Worm (Caenorhabditis elegans) whole organism, early embryonic: ENCODE results near the gene C28H8.5.

Experiments used
- B0310.2 ChIP-seq: sonication (generic microtip); optimal IDR thresholded peaks from 2 replicates; lab custom pipeline; 2016; ENCODE audit warnings: mild to moderate bottlenecking, missing genetic modification characterization, missing compliant biosample characterization
- F13C5.2 ChIP-seq: sonication (generic microtip); optimal IDR thresholded peaks from 2 replicates; lab custom pipeline; 2017; ENCODE audit warnings: mild to moderate bottlenecking, missing genetic modification characterization, inconsistent platforms, missing compliant biosample characterization
- aly-1 ChIP-seq: sonication (generic microtip); optimal IDR thresholded peaks from 2 replicates; lab custom pipeline; 2016; ENCODE audit warnings: missing genetic modification characterization, missing compliant biosample characterization
- ama-1 ChIP-seq: fragments of 150-350 bp; optimal IDR thresholded peaks from 2 replicates; lab custom pipeline; 2014
- ceh-13 ChIP-seq: fragments of 200-800 bp; sonication (Bioruptor generic); optimal IDR thresholded peaks from 2 replicates; lab custom pipeline; 2018; ENCODE audit warnings: mild to moderate bottlenecking, missing genetic modification characterization, missing compliant biosample characterization
- ceh-36 ChIP-seq: sonication (generic microtip); optimal IDR thresholded peaks from 2 replicates; lab custom pipeline; 2016; ENCODE audit warnings: missing genetic modification characterization, inconsistent platforms, missing compliant biosample characterization
- ets-7 ChIP-seq: sonication (generic microtip); optimal IDR thresholded peaks from 2 replicates; lab custom pipeline; 2016; ENCODE audit warnings: missing genotype, missing genetic modification characterization, missing compliant biosample characterization
- flt-1 ChIP-seq: fragments of 200-800 bp; sonication (Bioruptor generic); IDR thresholded peaks from 2 replicates; pipeline ENCODE4 v1.3.6; 2022; ENCODE audit warnings: missing genetic modification characterization, missing compliant biosample characterization
- hmbx-1 ChIP-seq: sonication (generic microtip); optimal IDR thresholded peaks from 2 replicates; lab custom pipeline; 2016; ENCODE audit warnings: mild to moderate bottlenecking, missing genetic modification characterization, missing compliant biosample characterization
- hmg-4 ChIP-seq: fragments of 200-800 bp; sonication (Bioruptor generic); optimal IDR thresholded peaks from 2 replicates; lab custom pipeline; 2018; ENCODE audit warnings: mild to moderate bottlenecking, missing genetic modification characterization, missing compliant biosample characterization
- hnd-1 ChIP-seq: sonication (generic microtip); optimal IDR thresholded peaks from 2 replicates; lab custom pipeline; 2016; ENCODE audit warnings: missing genetic modification characterization, missing compliant biosample characterization
- pes-1 ChIP-seq: fragments of 200-800 bp; sonication (Bioruptor generic); IDR thresholded peaks from 2 replicates; pipeline ENCODE4 v1.3.6; 2022; ENCODE audit warnings: missing genetic modification reagents, missing genetic modification characterization, missing compliant biosample characterization
- scrt-1 ChIP-seq: fragments of 200-800 bp; sonication (Bioruptor generic); IDR thresholded peaks from 2 replicates; pipeline ENCODE4 v1.3.6; 2022; ENCODE audit warnings: missing genetic modification characterization, missing compliant biosample characterization
- sea-1 ChIP-seq: fragments of 200-800 bp; sonication (Bioruptor generic); conservative IDR thresholded peaks from 2 replicates; pipeline ENCODE4 v1.3.6; 2022; ENCODE audit warnings: missing genetic modification characterization, missing compliant biosample characterization
- tbx-11 ChIP-seq: fragments of 200-800 bp; sonication (Bioruptor generic); IDR thresholded peaks from 2 replicates; pipeline ENCODE4 v1.3.6; 2022; ENCODE audit warnings: missing genetic modification characterization, missing compliant biosample characterization
- tbx-37 ChIP-seq: fragments of 200-800 bp; sonication (Bioruptor generic); conservative IDR thresholded peaks from 2 replicates; pipeline ENCODE4 v1.3.6; 2022; ENCODE audit warnings: missing genetic modification reagents, missing genetic modification characterization, missing compliant biosample characterization
- tra-4 ChIP-seq: sonication (generic microtip); optimal IDR thresholded peaks from 2 replicates; lab custom pipeline; 2017; ENCODE audit warnings: missing genetic modification characterization, missing compliant biosample characterization

The C28H8.5 gene

DNA sequence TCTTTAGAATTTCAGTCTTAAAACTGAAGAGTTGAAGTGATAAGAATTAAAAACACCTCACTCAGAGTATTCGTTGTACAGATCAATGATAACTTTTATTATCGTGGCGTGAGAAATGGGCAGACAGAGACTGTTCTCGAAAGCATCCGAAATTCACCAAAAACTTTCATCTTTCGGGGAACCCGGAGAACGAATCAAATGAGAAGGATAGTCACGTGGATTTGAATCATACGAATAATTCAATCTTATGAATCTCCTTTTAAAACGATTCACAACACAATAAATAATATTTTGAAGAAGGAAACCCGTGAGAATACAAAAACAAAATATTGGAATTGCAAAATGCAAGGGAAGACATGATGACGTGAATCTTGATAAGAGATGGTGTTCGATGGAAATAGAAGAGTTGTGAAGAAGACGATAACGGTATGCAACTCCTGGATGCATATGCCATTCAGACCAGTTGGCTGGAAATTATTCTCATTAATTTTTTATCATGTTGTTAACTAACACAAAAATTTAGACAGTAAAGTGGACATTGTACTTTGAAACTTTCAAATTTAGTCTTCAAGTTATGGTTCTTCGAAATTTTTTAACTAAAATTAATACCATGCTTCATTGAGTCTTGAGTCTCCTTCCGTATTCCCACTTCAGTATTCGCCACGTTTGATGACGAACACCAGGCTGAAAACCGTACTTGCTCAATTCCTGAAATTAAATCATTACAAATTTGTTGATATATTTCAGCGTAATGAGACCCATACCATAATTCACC lies 7.1 kb upstream of the C28H8.5 start:
- TF ChIP-seq hmg-4 (GFP tag; lab: Kevin White, UChicago) (no peak), sea-1 (GFP tag; lab: Robert Waterston, UW) (no peak), ama-1 (lab: Kevin White, UChicago) (no peak), B0310.2 (tag; lab: Kevin White, UChicago) (no peak)

DNA sequence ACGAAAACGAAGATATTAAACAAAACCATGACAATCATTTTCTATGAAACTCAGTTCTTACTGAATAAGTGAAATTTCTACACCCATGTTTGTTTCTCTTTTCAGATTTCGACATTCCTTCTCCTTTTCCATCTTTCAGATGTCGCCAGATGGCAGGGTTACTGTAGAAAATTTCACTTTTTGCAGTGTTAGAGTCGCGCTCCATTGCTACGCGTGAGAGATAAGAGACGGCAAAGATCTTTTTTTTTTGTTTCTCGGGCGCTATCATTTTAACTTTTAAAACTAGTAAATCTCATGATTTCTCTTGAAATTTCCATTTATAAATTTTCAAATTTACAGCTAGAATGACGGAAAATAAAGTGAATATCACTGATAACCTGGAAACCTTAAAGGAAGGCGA lies 5.9 kb upstream of the C28H8.5 start, which contains the start of the genes mig-21 and F01F1.2:
mig-21 (minus strand) TSS at position 166 of the 400 bp plus-strand sequence.
F01F1.2 (plus strand) TSS at position 340 of the 400 bp plus-strand sequence.
- no peak for TF ChIP-seq ceh-36 (tag; lab: Kevin White, UChicago)
- no peak for TF ChIP-seq ama-1 (lab: Kevin White, UChicago)
- TF ChIP-seq F13C5.2 (tag; lab: Kevin White, UChicago): no peak
- TF ChIP-seq hnd-1 (tag; lab: Kevin White, UChicago): no peak
- no peak for TF ChIP-seq tbx-37
- no peak for TF ChIP-seq hmbx-1 (tag; lab: Kevin White, UChicago)
- no peak for TF ChIP-seq scrt-1 (GFP tag; lab: Robert Waterston, UW)
- no peak for TF ChIP-seq B0310.2 (tag; lab: Kevin White, UChicago)
- no peak for TF ChIP-seq ets-7 (tag; lab: Kevin White, UChicago)
- no peak for TF ChIP-seq hmg-4 (GFP tag; lab: Kevin White, UChicago)
- no peak for TF ChIP-seq pes-1 (GFP tag; lab: Robert Waterston, UW)
- TF ChIP-seq sea-1 (GFP tag; lab: Robert Waterston, UW): no peak
- no peak for TF ChIP-seq tra-4 (tag; lab: Kevin White, UChicago)
- TF ChIP-seq aly-1 (tag; lab: Kevin White, UChicago): no peak
- no peak for TF ChIP-seq tbx-11 (GFP tag; lab: Robert Waterston, UW)
- no peak for TF ChIP-seq ceh-13 (GFP tag; lab: Kevin White, UChicago)
- no peak for TF ChIP-seq flt-1 (GFP tag; lab: Robert Waterston, UW)

DNA sequence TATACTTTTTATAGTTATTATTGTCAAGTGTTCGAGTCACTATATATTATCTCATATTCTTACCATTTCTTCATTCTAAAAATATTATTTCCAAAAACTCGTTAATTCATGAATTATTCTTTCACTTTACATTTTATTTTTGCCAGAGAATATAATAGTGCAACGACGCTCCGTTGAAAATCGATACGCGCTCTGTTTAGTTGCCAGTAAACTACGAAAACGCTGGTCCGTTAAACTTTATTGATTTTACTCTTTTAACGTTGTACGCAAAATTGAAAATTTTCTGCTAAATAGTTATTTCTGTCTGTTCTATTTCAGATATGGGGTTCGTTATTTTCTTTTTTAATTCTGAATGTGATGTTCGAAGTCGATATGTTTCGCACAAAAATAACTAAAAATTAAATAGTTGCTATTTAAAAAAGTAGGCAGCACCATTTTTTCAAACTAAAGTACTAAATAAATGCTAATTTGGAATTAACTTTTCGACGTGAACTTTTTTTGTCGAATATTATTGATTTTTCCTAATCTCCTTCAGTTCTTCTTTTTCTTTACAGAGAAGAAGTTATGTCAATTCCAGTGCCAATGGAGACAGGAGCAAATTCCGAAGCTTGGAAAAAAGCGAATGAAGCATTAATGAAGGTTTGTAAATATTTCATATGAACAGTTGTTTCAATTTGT lies 4.7 kb upstream of the C28H8.5 start, which contains the start of gene hpo-10:
hpo-10 (plus strand) TSS at position 199 of the 678 bp plus-strand sequence.
- TF ChIP-seq hmbx-1 (tag; lab: Kevin White, UChicago) (no peak), flt-1 (GFP tag; lab: Robert Waterston, UW) (no peak)

DNA sequence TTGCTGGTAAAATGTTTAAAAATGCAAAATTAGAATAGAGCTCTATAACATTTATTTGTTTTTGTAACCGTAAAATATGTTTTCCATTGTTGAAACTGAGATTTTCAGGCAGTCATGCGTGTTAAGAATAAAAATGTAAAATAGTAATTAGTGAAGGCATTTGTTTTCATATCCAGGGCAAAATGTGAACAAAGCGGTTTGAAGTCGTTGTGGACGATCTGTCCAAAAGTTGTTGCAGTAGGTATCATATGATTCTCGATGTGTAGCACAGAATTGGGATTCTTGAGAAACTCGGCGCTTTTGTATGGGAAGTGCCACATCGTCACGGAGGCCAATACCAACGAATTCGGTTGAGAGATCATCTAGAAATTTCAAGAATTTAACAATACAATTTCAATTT lies 1.8 kb upstream of the C28H8.5 start:
- TF ChIP-seq B0310.2 (tag; lab: Kevin White, UChicago) (no peak), ama-1 (lab: Kevin White, UChicago) (peak; percentile 14)

DNA sequence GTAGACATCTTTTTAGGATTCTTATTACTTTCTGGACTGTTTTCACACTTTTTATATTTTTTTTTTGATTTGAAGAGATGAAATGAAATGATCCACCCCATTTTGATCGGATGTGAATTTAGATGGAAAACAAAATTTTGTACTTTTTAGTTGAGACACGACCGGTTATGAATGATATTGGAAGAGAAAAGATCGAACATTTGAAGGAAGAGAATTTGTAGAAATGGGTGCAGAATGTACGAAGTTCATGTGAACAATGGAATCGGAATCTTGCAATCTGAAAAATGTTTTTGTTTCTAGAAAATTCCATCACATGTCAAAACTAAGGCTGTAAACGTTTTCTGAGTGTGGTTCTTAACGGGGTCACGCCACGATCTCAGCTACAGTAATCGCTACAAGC lies 1.3 kb upstream of the C28H8.5 start, which contains the start of gene F01F1.14:
F01F1.14 (minus strand) TSS at position 101 of the 400 bp plus-strand sequence.
- TF ChIP-seq tra-4 (tag; lab: Kevin White, UChicago): no peak
- no peak for TF ChIP-seq tbx-37
- no peak for TF ChIP-seq ceh-36 (tag; lab: Kevin White, UChicago)
- no peak for TF ChIP-seq aly-1 (tag; lab: Kevin White, UChicago)
- no peak for TF ChIP-seq hnd-1 (tag; lab: Kevin White, UChicago)
- no peak for TF ChIP-seq ceh-13 (GFP tag; lab: Kevin White, UChicago)
- no peak for TF ChIP-seq ets-7 (tag; lab: Kevin White, UChicago)
- TF ChIP-seq tbx-11 (GFP tag; lab: Robert Waterston, UW): no peak
- TF ChIP-seq sea-1 (GFP tag; lab: Robert Waterston, UW): no peak
- TF ChIP-seq F13C5.2 (tag; lab: Kevin White, UChicago): no peak
- TF ChIP-seq hmg-4 (GFP tag; lab: Kevin White, UChicago): no peak
- TF ChIP-seq scrt-1 (GFP tag; lab: Robert Waterston, UW): no peak
- TF ChIP-seq hmbx-1 (tag; lab: Kevin White, UChicago): no peak
- no peak for TF ChIP-seq pes-1 (GFP tag; lab: Robert Waterston, UW)
- no peak for TF ChIP-seq ama-1 (lab: Kevin White, UChicago)
- TF ChIP-seq B0310.2 (tag; lab: Kevin White, UChicago): no peak
- no peak for TF ChIP-seq flt-1 (GFP tag; lab: Robert Waterston, UW)

DNA sequence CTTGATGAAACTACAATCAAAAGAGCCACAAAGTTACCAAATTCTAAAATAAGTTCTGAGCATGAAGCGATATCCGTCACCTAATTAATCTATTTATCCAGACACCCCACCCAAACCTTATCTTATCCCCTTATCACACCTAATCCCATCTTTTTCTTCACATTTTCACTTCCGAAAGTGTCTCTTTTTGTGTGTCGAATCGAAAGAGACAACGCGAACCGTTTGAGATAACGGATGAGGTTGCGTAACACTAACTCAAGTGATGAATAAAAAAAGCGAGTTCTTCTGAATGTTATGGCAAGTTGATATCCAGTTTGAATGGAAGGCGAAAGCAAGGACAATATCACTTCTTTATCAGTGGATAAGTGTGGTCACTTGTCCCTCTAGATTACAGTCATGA lies 590 bp upstream of the C28H8.5 start:
- TF ChIP-seq pes-1 (GFP tag; lab: Robert Waterston, UW): no peak
- no peak for TF ChIP-seq tbx-11 (GFP tag; lab: Robert Waterston, UW)
- no peak for TF ChIP-seq ceh-13 (GFP tag; lab: Kevin White, UChicago)
- no peak for TF ChIP-seq ceh-36 (tag; lab: Kevin White, UChicago)
- TF ChIP-seq aly-1 (tag; lab: Kevin White, UChicago): no peak
- no peak for TF ChIP-seq ets-7 (tag; lab: Kevin White, UChicago)
- TF ChIP-seq hnd-1 (tag; lab: Kevin White, UChicago): no peak
- TF ChIP-seq hmg-4 (GFP tag; lab: Kevin White, UChicago): no peak
- TF ChIP-seq sea-1 (GFP tag; lab: Robert Waterston, UW): no peak
- no peak for TF ChIP-seq hmbx-1 (tag; lab: Kevin White, UChicago)
- TF ChIP-seq scrt-1 (GFP tag; lab: Robert Waterston, UW): no peak
- no peak for TF ChIP-seq flt-1 (GFP tag; lab: Robert Waterston, UW)
- TF ChIP-seq tbx-37: no peak
- no peak for TF ChIP-seq tra-4 (tag; lab: Kevin White, UChicago)
- TF ChIP-seq ama-1 (lab: Kevin White, UChicago): no peak
- no peak for TF ChIP-seq B0310.2 (tag; lab: Kevin White, UChicago)
